Worm (Caenorhabditis elegans) whole organism, midembryonic: ENCODE results near the gene srd-35.

Source experiments
- T22C8.4 ChIP-seq: fragments of 200-800 bp; sonication (Bioruptor generic); IDR thresholded peaks from 2 replicates; pipeline ENCODE4 v1.3.6; 2022; ENCODE audit warnings: missing genetic modification characterization, missing compliant biosample characterization
- flt-1 ChIP-seq: fragments of 200-800 bp; sonication (Bioruptor generic); IDR thresholded peaks from 2 replicates; pipeline ENCODE4 v1.3.6; 2022; ENCODE audit warnings: missing genetic modification characterization, missing compliant biosample characterization
- klf-2 ChIP-seq: fragments of 200-800 bp; sonication (Bioruptor generic); conservative IDR thresholded peaks from 2 replicates; pipeline ENCODE4 v1.3.6; 2022; ENCODE audit warnings: missing genetic modification reagents, missing genetic modification characterization, missing compliant biosample characterization
- med-1 ChIP-seq: sonication (generic microtip); optimal IDR thresholded peaks from 2 replicates; lab custom pipeline; 2017; ENCODE audit warnings: missing genetic modification characterization, mild to moderate bottlenecking, missing compliant biosample characterization, antibody characterized with exemption, missing genetic modification reagents; ENCODE audit not compliant: insufficient read depth
- ref-1 ChIP-seq: fragments of 200-800 bp; sonication (Bioruptor generic); conservative IDR thresholded peaks from 2 replicates; pipeline ENCODE4 v1.3.6; 2022; ENCODE audit warnings: missing genetic modification reagents, missing genetic modification characterization, missing compliant biosample characterization
- tab-1 ChIP-seq: fragments of 200-800 bp; sonication (Bioruptor generic); IDR thresholded peaks from 2 replicates; pipeline ENCODE4 v1.3.6; 2022; ENCODE audit warnings: missing genetic modification characterization, missing compliant biosample characterization
- ztf-23 ChIP-seq: fragments of 200-800 bp; sonication (Bioruptor generic); IDR thresholded peaks from 2 replicates; pipeline ENCODE4 v1.3.6; 2022; ENCODE audit warnings: missing genetic modification reagents, missing genetic modification characterization, missing compliant biosample characterization

ce11 chrV:12987061-12987460 is 22.9 kb downstream of the srd-35 start, which contains the start of gene shw-3:
- TF ChIP-seq flt-1 (GFP tag; lab: Robert Waterston, UW) (no peak), T22C8.4 (GFP tag; lab: Robert Waterston, UW) (no peak), med-1 (GFP tag; lab: Kevin White, UChicago) (no peak), ztf-23 (GFP tag; lab: Robert Waterston, UW) (no peak), tab-1 (GFP tag; lab: Robert Waterston, UW) (no peak), ref-1 (GFP tag; lab: Robert Waterston, UW) (no peak), klf-2 (GFP tag; lab: Robert Waterston, UW) (no peak)
